Fruit fly (Drosophila melanogaster) whole organism: ENCODE data around the gene CG10098.

Source experiments
- CG8478 ChIP-seq: fragments of >200 bp; optimal IDR thresholded peaks from 2 replicates; lab custom pipeline; 2018; ENCODE audit warnings: inconsistent platforms
- Dll ChIP-seq: fragments of >200 bp; optimal IDR thresholded peaks from 2 replicates; lab custom pipeline; 2017
- psq ChIP-seq: fragments of >200 bp; optimal IDR thresholded peaks from 2 replicates; lab custom pipeline; 2017

DNA sequence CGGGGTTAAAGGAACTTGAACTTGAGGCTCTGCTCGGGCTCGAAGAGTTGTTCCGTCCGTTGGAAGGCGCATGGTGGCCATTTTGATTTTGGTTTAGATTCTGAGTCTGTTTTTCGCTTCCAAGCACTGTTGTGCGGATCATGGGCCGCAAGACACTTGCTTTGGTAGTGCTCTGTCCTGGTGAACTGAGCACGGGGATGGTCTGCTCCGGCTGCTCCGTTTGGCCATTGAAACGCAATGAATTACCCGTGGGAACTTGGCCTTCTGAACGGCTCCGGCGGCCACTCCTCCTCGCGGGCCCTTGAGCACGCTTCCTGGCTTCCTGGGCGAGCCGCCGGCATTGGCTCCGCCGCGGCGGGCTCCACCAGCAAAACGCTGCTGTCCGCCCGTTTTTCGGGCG lies 44.6 kb upstream of the CG10098 start:
- TF ChIP-seq Dll (no peak), CG8478 (lab: Kevin White, UChicago) (no peak), psq (lab: Kevin White, UChicago) (no peak)
